Fruit fly (Drosophila melanogaster) S2 (cell line): ENCODE results near the gene CG43702.

Source experiments
- CG8478 ChIP-seq: fragments of >200 bp; optimal IDR thresholded peaks from 2 replicates; lab custom pipeline; 2018
- CTCF ChIP-seq, 2 experiments: fragments of >200 bp; optimal IDR thresholded peaks; 2 replicates each; lab custom pipeline; 2018

DNA sequence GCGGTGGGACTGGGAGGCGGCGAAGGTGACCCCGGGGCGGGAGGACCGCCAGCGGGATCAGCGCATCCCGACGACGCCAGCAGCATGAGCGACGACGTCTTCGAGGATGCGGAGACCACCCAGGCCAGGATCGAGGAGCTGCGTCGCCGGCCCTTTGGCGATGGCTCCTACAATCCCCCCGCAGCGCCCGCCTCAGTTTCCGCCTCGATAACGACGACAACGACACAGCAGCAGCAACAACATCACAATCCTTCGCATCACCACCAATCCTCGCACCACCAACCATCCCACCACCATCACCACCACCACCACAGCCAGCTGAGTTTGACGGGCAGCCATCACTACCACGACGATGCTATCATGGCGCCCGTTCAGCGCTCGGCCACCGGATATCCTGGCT, 21.5 kb downstream of the CG43702 start:
- no peak for TF ChIP-seq CTCF (optimal IDR thresholded peaks at IDR 0.05; lab: Kevin White, UChicago)
- no peak for TF ChIP-seq CG8478 (lab: Kevin White, UChicago)
